Worm (Caenorhabditis elegans) whole organism, L2 larva: ENCODE data around the gene ugtp-1.

Source experiments
- F13H6.1 ChIP-seq: sonication (generic microtip); optimal IDR thresholded peaks from 2 replicates; lab custom pipeline; 2016; ENCODE audit warnings: missing genetic modification characterization, missing compliant biosample characterization
- R02D3.7 ChIP-seq: fragments of 150-350 bp; optimal IDR thresholded peaks from 2 replicates; lab custom pipeline; 2014; ENCODE audit warnings: missing biosample characterization, missing genetic modification characterization
- ceh-16 ChIP-seq: fragments of 150-350 bp; optimal IDR thresholded peaks from 2 replicates; lab custom pipeline; 2014; ENCODE audit warnings: missing biosample characterization, missing genetic modification characterization
- ceh-82 ChIP-seq: fragments of 150-350 bp; optimal IDR thresholded peaks from 2 replicates; lab custom pipeline; 2014; ENCODE audit warnings: missing biosample characterization, missing genetic modification characterization
- elt-1 ChIP-seq: fragments of 150-350 bp; optimal IDR thresholded peaks from 2 replicates; lab custom pipeline; 2014; ENCODE audit warnings: missing biosample characterization, missing genetic modification characterization
- fos-1 ChIP-seq: fragments of 150-350 bp; optimal IDR thresholded peaks from 2 replicates; lab custom pipeline; 2014; ENCODE audit warnings: missing biosample characterization, missing genetic modification characterization
- gmeb-1 ChIP-seq: fragments of 150-350 bp; optimal IDR thresholded peaks from 2 replicates; lab custom pipeline; 2014; ENCODE audit warnings: missing biosample characterization, missing genetic modification characterization
- lin-13 ChIP-seq: fragments of 150-350 bp; optimal IDR thresholded peaks from 2 replicates; lab custom pipeline; 2014; ENCODE audit warnings: missing biosample characterization, missing genetic modification reagents, missing genetic modification characterization
- mab-5 ChIP-seq: fragments of 150-350 bp; optimal IDR thresholded peaks from 2 replicates; lab custom pipeline; 2014; ENCODE audit warnings: missing biosample characterization, missing genetic modification characterization
- snpc-4 ChIP-seq: fragments of 150-350 bp; optimal IDR thresholded peaks from 2 replicates; lab custom pipeline; 2014; ENCODE audit warnings: missing biosample characterization, missing genetic modification characterization
- unc-39 ChIP-seq: fragments of 150-350 bp; optimal IDR thresholded peaks from 2 replicates; lab custom pipeline; 2014; ENCODE audit warnings: missing biosample characterization, missing genetic modification characterization
- unc-62 ChIP-seq: fragments of 150-350 bp; optimal IDR thresholded peaks from 2 replicates; lab custom pipeline; 2014; ENCODE audit warnings: missing biosample characterization, missing genetic modification reagents, missing genetic modification characterization
- zag-1 ChIP-seq: fragments of 150-350 bp; optimal IDR thresholded peaks from 2 replicates; lab custom pipeline; 2014; ENCODE audit warnings: missing biosample characterization, missing genetic modification characterization
- ztf-4 ChIP-seq: fragments of 150-350 bp; optimal IDR thresholded peaks from 2 replicates; lab custom pipeline; 2014; ENCODE audit warnings: missing biosample characterization, missing genetic modification characterization

ce11 chrIII:8761040-8761654 lies 10.6 kb upstream of the ugtp-1 start, which contains the start of gene aak-1:
- no peak for TF ChIP-seq snpc-4 (tag; lab: Kevin White, UChicago)
- no peak for TF ChIP-seq R02D3.7 (tag; lab: Kevin White, UChicago)
- TF ChIP-seq lin-13 (GFP tag; lab: Kevin White, UChicago): no peak
- TF ChIP-seq elt-1 (tag; lab: Kevin White, UChicago): no peak
- TF ChIP-seq ceh-82 (tag; lab: Kevin White, UChicago): no peak
- no peak for TF ChIP-seq zag-1
- no peak for TF ChIP-seq ztf-4 (tag; lab: Kevin White, UChicago)
- TF ChIP-seq ceh-16 (tag; lab: Kevin White, UChicago): no peak
- no peak for TF ChIP-seq gmeb-1 (tag; lab: Kevin White, UChicago)
- TF ChIP-seq unc-62: no peak
- TF ChIP-seq F13H6.1 (tag; lab: Kevin White, UChicago): no peak
- no peak for TF ChIP-seq mab-5 (tag; lab: Kevin White, UChicago)
- no peak for TF ChIP-seq unc-39 (tag; lab: Kevin White, UChicago)
- TF ChIP-seq fos-1: no peak
